Worm (Caenorhabditis elegans) whole organism, early embryonic: ENCODE measurements around the gene F19B10.1.

Experiments
- B0310.2 ChIP-seq: sonication (generic microtip); optimal IDR thresholded peaks from 2 replicates; lab custom pipeline; 2016; ENCODE audit warnings: mild to moderate bottlenecking, missing genetic modification characterization, missing compliant biosample characterization
- F13C5.2 ChIP-seq: sonication (generic microtip); optimal IDR thresholded peaks from 2 replicates; lab custom pipeline; 2017; ENCODE audit warnings: mild to moderate bottlenecking, missing genetic modification characterization, inconsistent platforms, missing compliant biosample characterization
- aly-1 ChIP-seq: sonication (generic microtip); optimal IDR thresholded peaks from 2 replicates; lab custom pipeline; 2016; ENCODE audit warnings: missing genetic modification characterization, missing compliant biosample characterization
- ama-1 ChIP-seq: fragments of 150-350 bp; optimal IDR thresholded peaks from 2 replicates; lab custom pipeline; 2014
- ceh-13 ChIP-seq: fragments of 200-800 bp; sonication (Bioruptor generic); optimal IDR thresholded peaks from 2 replicates; lab custom pipeline; 2018; ENCODE audit warnings: mild to moderate bottlenecking, missing genetic modification characterization, missing compliant biosample characterization
- ceh-36 ChIP-seq: sonication (generic microtip); optimal IDR thresholded peaks from 2 replicates; lab custom pipeline; 2016; ENCODE audit warnings: missing genetic modification characterization, inconsistent platforms, missing compliant biosample characterization
- ets-7 ChIP-seq: sonication (generic microtip); optimal IDR thresholded peaks from 2 replicates; lab custom pipeline; 2016; ENCODE audit warnings: missing genotype, missing genetic modification characterization, missing compliant biosample characterization
- flt-1 ChIP-seq: fragments of 200-800 bp; sonication (Bioruptor generic); IDR thresholded peaks from 2 replicates; pipeline ENCODE4 v1.3.6; 2022; ENCODE audit warnings: missing genetic modification characterization, missing compliant biosample characterization
- hmbx-1 ChIP-seq: sonication (generic microtip); optimal IDR thresholded peaks from 2 replicates; lab custom pipeline; 2016; ENCODE audit warnings: mild to moderate bottlenecking, missing genetic modification characterization, missing compliant biosample characterization
- hmg-4 ChIP-seq: fragments of 200-800 bp; sonication (Bioruptor generic); optimal IDR thresholded peaks from 2 replicates; lab custom pipeline; 2018; ENCODE audit warnings: mild to moderate bottlenecking, missing genetic modification characterization, missing compliant biosample characterization
- hnd-1 ChIP-seq: sonication (generic microtip); optimal IDR thresholded peaks from 2 replicates; lab custom pipeline; 2016; ENCODE audit warnings: missing genetic modification characterization, missing compliant biosample characterization
- pes-1 ChIP-seq: fragments of 200-800 bp; sonication (Bioruptor generic); IDR thresholded peaks from 2 replicates; pipeline ENCODE4 v1.3.6; 2022; ENCODE audit warnings: missing genetic modification reagents, missing genetic modification characterization, missing compliant biosample characterization
- scrt-1 ChIP-seq: fragments of 200-800 bp; sonication (Bioruptor generic); IDR thresholded peaks from 2 replicates; pipeline ENCODE4 v1.3.6; 2022; ENCODE audit warnings: missing genetic modification characterization, missing compliant biosample characterization
- sea-1 ChIP-seq: fragments of 200-800 bp; sonication (Bioruptor generic); conservative IDR thresholded peaks from 2 replicates; pipeline ENCODE4 v1.3.6; 2022; ENCODE audit warnings: missing genetic modification characterization, missing compliant biosample characterization
- tbx-11 ChIP-seq: fragments of 200-800 bp; sonication (Bioruptor generic); IDR thresholded peaks from 2 replicates; pipeline ENCODE4 v1.3.6; 2022; ENCODE audit warnings: missing genetic modification characterization, missing compliant biosample characterization
- tbx-37 ChIP-seq: fragments of 200-800 bp; sonication (Bioruptor generic); conservative IDR thresholded peaks from 2 replicates; pipeline ENCODE4 v1.3.6; 2022; ENCODE audit warnings: missing genetic modification reagents, missing genetic modification characterization, missing compliant biosample characterization
- tra-4 ChIP-seq: sonication (generic microtip); optimal IDR thresholded peaks from 2 replicates; lab custom pipeline; 2017; ENCODE audit warnings: missing genetic modification characterization, missing compliant biosample characterization

F19B10.1 gene

ce11 chrII:3682770-3683234, at the start of gene F19B10.1:
F19B10.1 (plus strand) TSS chrII:3683184.
- TF ChIP-seq sea-1 (GFP tag; lab: Robert Waterston, UW): no peak
- TF ChIP-seq ceh-13: no peak
- no peak for TF ChIP-seq aly-1 (tag; lab: Kevin White, UChicago)
- TF ChIP-seq hmg-4 (GFP tag; lab: Kevin White, UChicago): no peak
- no peak for TF ChIP-seq B0310.2 (tag; lab: Kevin White, UChicago)
- no peak for TF ChIP-seq ama-1 (lab: Kevin White, UChicago)
- TF ChIP-seq hmbx-1: no peak
- TF ChIP-seq F13C5.2: no peak
- TF ChIP-seq flt-1 (GFP tag; lab: Robert Waterston, UW): no peak
- no peak for TF ChIP-seq ceh-36 (tag; lab: Kevin White, UChicago)
- TF ChIP-seq tbx-11 (GFP tag; lab: Robert Waterston, UW): no peak

ce11 chrII:3634765-3635164, 48.2 kb upstream of the F19B10.1 start:
- no peak for TF ChIP-seq ets-7 (tag; lab: Kevin White, UChicago)
- no peak for TF ChIP-seq flt-1 (GFP tag; lab: Robert Waterston, UW)
- TF ChIP-seq tra-4 (tag; lab: Kevin White, UChicago): no peak
- TF ChIP-seq hnd-1 (tag; lab: Kevin White, UChicago): no peak
- TF ChIP-seq tbx-37 (GFP tag; lab: Robert Waterston, UW): no peak
- TF ChIP-seq tbx-11 (GFP tag; lab: Robert Waterston, UW): no peak
- TF ChIP-seq ama-1 (lab: Kevin White, UChicago): no peak
- no peak for TF ChIP-seq hmbx-1
- no peak for TF ChIP-seq hmg-4 (GFP tag; lab: Kevin White, UChicago)
- no peak for TF ChIP-seq pes-1 (GFP tag; lab: Robert Waterston, UW)
- no peak for TF ChIP-seq sea-1 (GFP tag; lab: Robert Waterston, UW)
- no peak for TF ChIP-seq ceh-13
- no peak for TF ChIP-seq B0310.2 (tag; lab: Kevin White, UChicago)
- TF ChIP-seq F13C5.2: no peak
- no peak for TF ChIP-seq scrt-1 (GFP tag; lab: Robert Waterston, UW)
- TF ChIP-seq ceh-36 (tag; lab: Kevin White, UChicago): no peak
- TF ChIP-seq aly-1 (tag; lab: Kevin White, UChicago): no peak

ce11 chrII:3639238-3639637, 43.7 kb upstream of the F19B10.1 start, which contains the start of gene fbxb-31:
fbxb-31 (minus strand) TSS chrII:3639338.
- TF ChIP-seq ama-1 (lab: Kevin White, UChicago) (no peak), pes-1 (GFP tag; lab: Robert Waterston, UW) (no peak), ceh-13 (no peak), hmbx-1 (no peak), B0310.2 (tag; lab: Kevin White, UChicago) (no peak), scrt-1 (GFP tag; lab: Robert Waterston, UW) (no peak), flt-1 (GFP tag; lab: Robert Waterston, UW) (no peak), sea-1 (GFP tag; lab: Robert Waterston, UW) (no peak), tra-4 (tag; lab: Kevin White, UChicago) (no peak), ets-7 (tag; lab: Kevin White, UChicago) (no peak), hnd-1 (tag; lab: Kevin White, UChicago) (no peak), hmg-4 (GFP tag; lab: Kevin White, UChicago) (no peak), tbx-37 (GFP tag; lab: Robert Waterston, UW) (no peak), tbx-11 (GFP tag; lab: Robert Waterston, UW) (no peak), ceh-36 (tag; lab: Kevin White, UChicago) (no peak), aly-1 (tag; lab: Kevin White, UChicago) (no peak), F13C5.2 (no peak)

ce11 chrII:3640197-3640596, 42.8 kb upstream of the F19B10.1 start, which contains the start of gene M151.10:
M151.10 (minus strand) TSS chrII:3640297.
- TF ChIP-seq hnd-1 (tag; lab: Kevin White, UChicago): no peak
- no peak for TF ChIP-seq ceh-13
- no peak for TF ChIP-seq ama-1 (lab: Kevin White, UChicago)
- TF ChIP-seq scrt-1 (GFP tag; lab: Robert Waterston, UW): no peak
- no peak for TF ChIP-seq pes-1 (GFP tag; lab: Robert Waterston, UW)
- TF ChIP-seq tbx-37 (GFP tag; lab: Robert Waterston, UW): no peak
- TF ChIP-seq hmbx-1: no peak
- no peak for TF ChIP-seq sea-1 (GFP tag; lab: Robert Waterston, UW)
- no peak for TF ChIP-seq ets-7 (tag; lab: Kevin White, UChicago)
- no peak for TF ChIP-seq aly-1 (tag; lab: Kevin White, UChicago)

ce11 chrII:3641197-3641596, 41.8 kb upstream of the F19B10.1 start, which contains the start of gene M151.1:
M151.1 (plus strand) TSS chrII:3641497.
- TF ChIP-seq hmg-4 (GFP tag; lab: Kevin White, UChicago) (no peak), hmbx-1 (no peak), sea-1 (GFP tag; lab: Robert Waterston, UW) (no peak), flt-1 (GFP tag; lab: Robert Waterston, UW) (no peak)

- TF ChIP-seq aly-1 (tag; lab: Kevin White, UChicago) (no peak), ceh-36 (tag; lab: Kevin White, UChicago) (no peak), pes-1 (GFP tag; lab: Robert Waterston, UW) (no peak), tbx-11 (GFP tag; lab: Robert Waterston, UW) (no peak), ama-1 (lab: Kevin White, UChicago) (no peak), sea-1 (GFP tag; lab: Robert Waterston, UW) (no peak), scrt-1 (GFP tag; lab: Robert Waterston, UW) (no peak), flt-1 (GFP tag; lab: Robert Waterston, UW) (no peak), B0310.2 (tag; lab: Kevin White, UChicago) (no peak), F13C5.2 (no peak), tra-4 (tag; lab: Kevin White, UChicago) (no peak), hmg-4 (GFP tag; lab: Kevin White, UChicago) (no peak), hnd-1 (tag; lab: Kevin White, UChicago) (no peak), tbx-37 (GFP tag; lab: Robert Waterston, UW) (no peak), ceh-13 (no peak), ets-7 (tag; lab: Kevin White, UChicago) (no peak), hmbx-1 (no peak)
Observed at ce11 chrII:3647111-3647510, 35.9 kb upstream of the F19B10.1 start, which contains the start of gene fbxb-33. fbxb-33 (plus strand) TSS chrII:3647411.

ce11 chrII:3655378-3655777, 27.6 kb upstream of the F19B10.1 start, which contains the start of gene F19B10.5:
F19B10.5 (plus strand) TSS chrII:3655678.
- TF ChIP-seq aly-1 (tag; lab: Kevin White, UChicago): no peak
- no peak for TF ChIP-seq F13C5.2
- TF ChIP-seq scrt-1 (GFP tag; lab: Robert Waterston, UW): no peak
- no peak for TF ChIP-seq tra-4 (tag; lab: Kevin White, UChicago)
- no peak for TF ChIP-seq tbx-11 (GFP tag; lab: Robert Waterston, UW)
- no peak for TF ChIP-seq hnd-1 (tag; lab: Kevin White, UChicago)
- no peak for TF ChIP-seq hmbx-1
- no peak for TF ChIP-seq ceh-13
- no peak for TF ChIP-seq B0310.2 (tag; lab: Kevin White, UChicago)
- no peak for TF ChIP-seq hmg-4 (GFP tag; lab: Kevin White, UChicago)
- no peak for TF ChIP-seq flt-1 (GFP tag; lab: Robert Waterston, UW)
- TF ChIP-seq ets-7 (tag; lab: Kevin White, UChicago): no peak
- TF ChIP-seq pes-1 (GFP tag; lab: Robert Waterston, UW): no peak
